Worm (Caenorhabditis elegans): ENCODE data around the gene W01B6.5.

- no peak for TF ChIP-seq ama-1 (optimal IDR thresholded peaks at IDR 0.05)
- TF ChIP-seq tbx-11 (GFP tag; IDR thresholded peaks at IDR 0.05), result no peak
- TF ChIP-seq flt-1 (GFP tag; IDR thresholded peaks at IDR 0.05), result no peak
- TF ChIP-seq hmg-4 (GFP tag; optimal IDR thresholded peaks at IDR 0.05), result no peak
- no peak for TF ChIP-seq B0310.2 (tag; optimal IDR thresholded peaks at IDR 0.05)
- no peak for TF ChIP-seq pes-1 (GFP tag; IDR thresholded peaks at IDR 0.05)
- no peak for TF ChIP-seq F13C5.2 (tag; optimal IDR thresholded peaks at IDR 0.05)
Observed at ce11 chrIV:10048268-10048667, 27.7 kb upstream of the W01B6.5 start.

All from whole organism, early embryonic.